Worm (Caenorhabditis elegans): Measurements from ENCODE around the gene lin-8.

ce11 chrII:3062876-3063275 is 6.3 kb downstream of the lin-8 start:
- TF ChIP-seq snpc-1.1 (tag; optimal IDR thresholded peaks at IDR 0.05; ENCODE audit: insufficient read depth), result no peak
- no peak for TF ChIP-seq egl-44 (GFP tag; IDR thresholded peaks at IDR 0.05)
- no peak for TF ChIP-seq ztf-18 (tag; optimal IDR thresholded peaks at IDR 0.05)
- no peak for TF ChIP-seq attf-6 (GFP tag; IDR thresholded peaks at IDR 0.05)
- TF ChIP-seq aptf-2 (GFP tag; conservative IDR thresholded peaks at IDR 0.05), result no peak
- no peak for TF ChIP-seq dpl-1 (GFP tag; optimal IDR thresholded peaks at IDR 0.05)
- no peak for TF ChIP-seq F33H1.4 (GFP tag; IDR thresholded peaks at IDR 0.05)
- no peak for TF ChIP-seq Y53G8AR.9 (GFP tag; conservative IDR thresholded peaks at IDR 0.05)
- TF ChIP-seq cebp-2 (GFP tag; IDR thresholded peaks at IDR 0.05), result no peak
- TF ChIP-seq pha-4 (tag; optimal IDR thresholded peaks at IDR 0.05), result no peak
